Fruit fly (Drosophila melanogaster) whole organism, prepupa: Measurements from ENCODE around the gene CG12009.

ENCODE experiments used
- Blimp-1 ChIP-seq: fragments of 200-800 bp; sonication (Bioruptor generic); optimal IDR thresholded peaks from 3 replicates; lab custom pipeline; 2017; ENCODE audit warnings: missing biosample characterization, missing genetic modification characterization, mild to moderate bottlenecking, moderate library complexity, missing genetic modification reagents
- CG10631 ChIP-seq: fragments of 200-800 bp; sonication (Bioruptor generic); optimal IDR thresholded peaks from 2 replicates; lab custom pipeline; 2016; ENCODE audit warnings: missing biosample characterization, missing genetic modification characterization
- CG11762 ChIP-seq: fragments of 200-800 bp; sonication (Bioruptor generic); optimal IDR thresholded peaks from 3 replicates; lab custom pipeline; 2016; ENCODE audit warnings: missing biosample characterization, missing genetic modification characterization; ENCODE audit not compliant: insufficient read depth
- CG15336 ChIP-seq: fragments of 200-800 bp; sonication (Bioruptor generic); IDR thresholded peaks from 2 replicates; pipeline ENCODE4 v1.3.6; 2022; ENCODE audit warnings: missing biosample characterization, missing genetic modification characterization
- CG1621 ChIP-seq: fragments of 200-800 bp; sonication (Bioruptor generic); optimal IDR thresholded peaks from 3 replicates; lab custom pipeline; 2018; ENCODE audit warnings: missing biosample characterization, mild to moderate bottlenecking, missing genetic modification characterization
- CG16779 ChIP-seq: fragments of 200-800 bp; sonication (Bioruptor generic); optimal IDR thresholded peaks from 3 replicates; lab custom pipeline; 2017; ENCODE audit warnings: missing biosample characterization, mild to moderate bottlenecking, missing genetic modification characterization
- CG31627 ChIP-seq: fragments of 200-800 bp; sonication (Bioruptor generic); optimal IDR thresholded peaks from 3 replicates; lab custom pipeline; 2016; ENCODE audit warnings: missing biosample characterization, missing genetic modification characterization
- CG32006 ChIP-seq: fragments of 200-800 bp; sonication (Bioruptor generic); optimal IDR thresholded peaks from 3 replicates; lab custom pipeline; 2017; ENCODE audit warnings: missing biosample characterization, mild to moderate bottlenecking, missing genetic modification characterization
- CG34406 ChIP-seq: fragments of 200-800 bp; sonication (Bioruptor generic); optimal IDR thresholded peaks from 3 replicates; lab custom pipeline; 2016; ENCODE audit warnings: missing biosample characterization, missing genetic modification characterization
- CG3919 ChIP-seq: fragments of 200-800 bp; sonication (Bioruptor generic); optimal IDR thresholded peaks from 3 replicates; lab custom pipeline; 2016; ENCODE audit warnings: missing biosample characterization, missing genetic modification characterization
- CG4318 ChIP-seq: fragments of 200-800 bp; sonication (Bioruptor generic); optimal IDR thresholded peaks from 3 replicates; lab custom pipeline; 2017; ENCODE audit warnings: missing biosample characterization, mild to moderate bottlenecking, missing genetic modification characterization
- CG6163 ChIP-seq: fragments of 200-800 bp; sonication (Bioruptor generic); IDR thresholded peaks from 3 replicates; pipeline ENCODE4 v1.3.6; 2022; ENCODE audit warnings: missing biosample characterization, missing genetic modification characterization
- CG6276 ChIP-seq: fragments of 200-800 bp; sonication (Bioruptor generic); optimal IDR thresholded peaks from 2 replicates; lab custom pipeline; 2017; ENCODE audit warnings: missing biosample characterization, mild to moderate bottlenecking, missing genetic modification characterization
- CG6854 ChIP-seq: fragments of 200-800 bp; sonication (Bioruptor generic); optimal IDR thresholded peaks from 2 replicates; lab custom pipeline; 2017; ENCODE audit warnings: missing biosample characterization, mild to moderate bottlenecking, missing genetic modification characterization
- CG7368 ChIP-seq: fragments of 200-800 bp; sonication (Bioruptor generic); optimal IDR thresholded peaks from 3 replicates; lab custom pipeline; 2016; ENCODE audit warnings: missing biosample characterization, missing genetic modification characterization
- CG8119 ChIP-seq: fragments of 200-800 bp; sonication (Bioruptor generic); IDR thresholded peaks from 3 replicates; pipeline ENCODE4 v1.3.6; 2022; ENCODE audit warnings: missing biosample characterization, missing genetic modification characterization
- CG8319 ChIP-seq: fragments of 200-800 bp; sonication (Bioruptor generic); optimal IDR thresholded peaks from 3 replicates; lab custom pipeline; 2016; ENCODE audit warnings: missing biosample characterization, missing genetic modification characterization
- CG8632 ChIP-seq: fragments of 200-800 bp; sonication (Bioruptor generic); optimal IDR thresholded peaks from 3 replicates; lab custom pipeline; 2016; ENCODE audit warnings: missing biosample characterization, missing genetic modification characterization
- CG9139 ChIP-seq: fragments of 200-800 bp; sonication (Bioruptor generic); optimal IDR thresholded peaks from 3 replicates; lab custom pipeline; 2017; ENCODE audit warnings: missing biosample characterization, mild to moderate bottlenecking, missing genetic modification characterization
- Eip78C ChIP-seq: fragments of 200-800 bp; sonication (Bioruptor generic); peaks from one replicate; lab custom pipeline; 2016; ENCODE audit warnings: missing biosample characterization, missing genetic modification characterization
- Eip93F ChIP-seq: fragments of 200-800 bp; sonication (Bioruptor generic); optimal IDR thresholded peaks from 2 replicates; lab custom pipeline; 2016; ENCODE audit warnings: missing biosample characterization, mild to moderate bottlenecking, missing genetic modification characterization
- Ets21C ChIP-seq: fragments of 200-800 bp; sonication (Bioruptor generic); optimal IDR thresholded peaks from 3 replicates; lab custom pipeline; 2016; ENCODE audit warnings: missing biosample characterization, missing genetic modification characterization
- Ets96B ChIP-seq: fragments of 200-800 bp; optimal IDR thresholded peaks from 2 replicates; lab custom pipeline; 2019; ENCODE audit warnings: missing biosample characterization, mild to moderate bottlenecking, missing genetic modification characterization, moderate library complexity
- Gug ChIP-seq: fragments of 200-800 bp; sonication (Bioruptor generic); IDR thresholded peaks from 2 replicates; pipeline ENCODE4 v1.3.6; 2022; ENCODE audit warnings: missing biosample characterization, missing genetic modification characterization
- Hr38 ChIP-seq: sonication (Bioruptor generic); optimal IDR thresholded peaks from 2 replicates; lab custom pipeline; 2016; ENCODE audit warnings: missing biosample characterization, missing genetic modification characterization
- Hr39 ChIP-seq: fragments of 200-800 bp; sonication (Bioruptor generic); optimal IDR thresholded peaks from 2 replicates; lab custom pipeline; 2016; ENCODE audit warnings: missing biosample characterization, missing genetic modification characterization
- Lpt ChIP-seq: fragments of 200-800 bp; sonication (Bioruptor generic); optimal IDR thresholded peaks from 3 replicates; lab custom pipeline; 2016; ENCODE audit warnings: missing biosample characterization, missing genetic modification characterization
- Met ChIP-seq: fragments of 200-800 bp; sonication (Bioruptor generic); optimal IDR thresholded peaks from 3 replicates; lab custom pipeline; 2016; ENCODE audit warnings: missing biosample characterization, missing genetic modification characterization
- OdsH ChIP-seq: fragments of 200-800 bp; sonication (Bioruptor generic); optimal IDR thresholded peaks from 3 replicates; lab custom pipeline; 2016; ENCODE audit warnings: missing biosample characterization, missing genetic modification characterization
- Smox ChIP-seq: fragments of 200-800 bp; sonication (Bioruptor generic); optimal IDR thresholded peaks from 3 replicates; lab custom pipeline; 2016; ENCODE audit warnings: missing biosample characterization, missing genetic modification characterization
- Sox14 ChIP-seq: fragments of 200-800 bp; sonication (Bioruptor generic); optimal IDR thresholded peaks from 3 replicates; lab custom pipeline; 2016; ENCODE audit warnings: missing biosample characterization, missing genetic modification characterization
- Sox15 ChIP-seq: fragments of 200-800 bp; sonication (Bioruptor generic); optimal IDR thresholded peaks from 3 replicates; lab custom pipeline; 2016; ENCODE audit warnings: missing biosample characterization, missing genetic modification characterization
- achi ChIP-seq: fragments of 200-800 bp; sonication (Bioruptor generic); optimal IDR thresholded peaks from 3 replicates; lab custom pipeline; 2016; ENCODE audit warnings: missing biosample characterization, missing genetic modification characterization
- acj6 ChIP-seq: fragments of 200-800 bp; sonication (Bioruptor generic); optimal IDR thresholded peaks from 3 replicates; lab custom pipeline; 2016; ENCODE audit warnings: missing biosample characterization, missing genetic modification characterization
- cyc ChIP-seq: fragments of 200-800 bp; sonication (Bioruptor generic); optimal IDR thresholded peaks from 3 replicates; lab custom pipeline; 2016; ENCODE audit warnings: missing biosample characterization, missing genetic modification characterization
- dac ChIP-seq: fragments of 200-800 bp; sonication (Bioruptor generic); optimal IDR thresholded peaks from 2 replicates; lab custom pipeline; 2017; ENCODE audit warnings: missing biosample characterization, mild to moderate bottlenecking, missing genetic modification characterization
- dsx ChIP-seq: fragments of 200-800 bp; optimal IDR thresholded peaks from 3 replicates; lab custom pipeline; 2019; ENCODE audit warnings: missing biosample characterization, mild to moderate bottlenecking, missing genetic modification characterization, moderate library complexity; ENCODE audit not compliant: poor library complexity, severe bottlenecking
- fd85E ChIP-seq: fragments of 200-800 bp; sonication (Bioruptor generic); optimal IDR thresholded peaks from 3 replicates; lab custom pipeline; 2016; ENCODE audit warnings: missing biosample characterization, missing genetic modification characterization
- fkh ChIP-seq: fragments of 200-800 bp; sonication (Bioruptor generic); optimal IDR thresholded peaks from 3 replicates; lab custom pipeline; 2017; ENCODE audit warnings: missing biosample characterization, mild to moderate bottlenecking, missing genetic modification characterization, moderate library complexity
- net ChIP-seq: fragments of 200-800 bp; sonication (Bioruptor generic); optimal IDR thresholded peaks from 3 replicates; lab custom pipeline; 2016; ENCODE audit warnings: missing biosample characterization, missing genetic modification characterization
- pdm3 ChIP-seq: fragments of 200-800 bp; sonication (Bioruptor generic); optimal IDR thresholded peaks from 3 replicates; lab custom pipeline; 2016; ENCODE audit warnings: missing biosample characterization, missing genetic modification characterization
- salr ChIP-seq, 2 experiments: fragments of 200-800 bp; sonication (Bioruptor generic); optimal IDR thresholded peaks; 3 replicates each; lab custom pipeline; 2016 to 2018; ENCODE audit warnings: missing biosample characterization in 2 of 2, missing genetic modification characterization in 2 of 2, mild to moderate bottlenecking in 1 of 2
- spab ChIP-seq: fragments of 200-800 bp; sonication (Bioruptor generic); optimal IDR thresholded peaks from 2 replicates; lab custom pipeline; 2017; ENCODE audit warnings: missing biosample characterization, mild to moderate bottlenecking, missing genetic modification characterization, missing genetic modification reagents
- ss ChIP-seq, 2 experiments: fragments of 200-800 bp; sonication (Bioruptor generic); optimal IDR thresholded peaks; 2 replicates in 1 of 2; 3 replicates in 1 of 2; lab custom pipeline; 2017 to 2018; ENCODE audit warnings: mild to moderate bottlenecking in 2 of 2, missing biosample characterization in 2 of 2, missing genetic modification characterization in 2 of 2, moderate library complexity in 1 of 2
- svp ChIP-seq: fragments of 200-800 bp; sonication (Bioruptor generic); peaks from one replicate; lab custom pipeline; 2016; ENCODE audit warnings: missing biosample characterization, missing genetic modification characterization
- topi ChIP-seq: fragments of 200-800 bp; sonication (Bioruptor generic); optimal IDR thresholded peaks from 3 replicates; lab custom pipeline; 2016; ENCODE audit warnings: missing biosample characterization, missing genetic modification characterization
- vri ChIP-seq: fragments of 200-800 bp; sonication (Bioruptor generic); optimal IDR thresholded peaks from 3 replicates; lab custom pipeline; 2016; ENCODE audit warnings: missing biosample characterization, mild to moderate bottlenecking, missing genetic modification characterization

CG12009 gene

DNA sequence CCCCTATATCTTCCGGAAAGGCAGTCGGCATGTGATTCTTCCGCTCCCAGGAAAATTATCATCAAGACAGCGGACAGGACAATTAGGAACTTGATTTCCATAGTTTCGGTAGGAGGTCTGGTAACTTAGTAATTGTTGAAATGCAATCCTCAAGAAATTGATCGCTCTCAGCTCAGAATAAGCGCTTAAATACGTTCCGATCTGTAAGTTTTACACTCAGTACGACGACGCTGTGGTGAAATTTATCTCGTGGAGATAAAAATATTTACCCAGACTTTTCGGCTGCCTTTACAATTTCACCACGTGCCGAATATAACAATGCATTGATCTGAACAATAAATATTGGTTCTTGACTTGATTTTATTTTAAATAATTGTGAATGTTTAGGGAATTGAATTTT lies 44.4 kb downstream of the CG12009 start, which contains the start of gene Drsl1:
TSS of gene Drsl1 (minus strand) at position 101 of the 400 bp plus-strand sequence.
- TF ChIP-seq net: no peak
- TF ChIP-seq CG6276: no peak
- no peak for TF ChIP-seq CG6854 (GFP tag; lab: Kevin White, UChicago)
- TF ChIP-seq CG7368: no peak
- no peak for TF ChIP-seq Blimp-1 (GFP tag; lab: Kevin White, UChicago)
- TF ChIP-seq ss (GFP tag; optimal IDR thresholded peaks at IDR 0.05; lab: Kevin White, UChicago): no peak
- no peak for TF ChIP-seq CG10631 (GFP tag; lab: Kevin White, UChicago)
- no peak for TF ChIP-seq fd85E (GFP tag; lab: Kevin White, UChicago)
- no peak for TF ChIP-seq CG9139 (GFP tag; lab: Kevin White, UChicago)
- TF ChIP-seq CG8319: no peak
- no peak for TF ChIP-seq CG1621 (tag; lab: Kevin White, UChicago)
- TF ChIP-seq CG8119: no peak
- TF ChIP-seq Smox: no peak
- no peak for TF ChIP-seq cyc (GFP tag; lab: Kevin White, UChicago)
- no peak for TF ChIP-seq vri (GFP tag; lab: Kevin White, UChicago)
- TF ChIP-seq topi (GFP tag; lab: Kevin White, UChicago): no peak
- TF ChIP-seq Hr38 (GFP tag; lab: Kevin White, UChicago): no peak
- no peak for TF ChIP-seq Hr39 (GFP tag; lab: Kevin White, UChicago)

DNA sequence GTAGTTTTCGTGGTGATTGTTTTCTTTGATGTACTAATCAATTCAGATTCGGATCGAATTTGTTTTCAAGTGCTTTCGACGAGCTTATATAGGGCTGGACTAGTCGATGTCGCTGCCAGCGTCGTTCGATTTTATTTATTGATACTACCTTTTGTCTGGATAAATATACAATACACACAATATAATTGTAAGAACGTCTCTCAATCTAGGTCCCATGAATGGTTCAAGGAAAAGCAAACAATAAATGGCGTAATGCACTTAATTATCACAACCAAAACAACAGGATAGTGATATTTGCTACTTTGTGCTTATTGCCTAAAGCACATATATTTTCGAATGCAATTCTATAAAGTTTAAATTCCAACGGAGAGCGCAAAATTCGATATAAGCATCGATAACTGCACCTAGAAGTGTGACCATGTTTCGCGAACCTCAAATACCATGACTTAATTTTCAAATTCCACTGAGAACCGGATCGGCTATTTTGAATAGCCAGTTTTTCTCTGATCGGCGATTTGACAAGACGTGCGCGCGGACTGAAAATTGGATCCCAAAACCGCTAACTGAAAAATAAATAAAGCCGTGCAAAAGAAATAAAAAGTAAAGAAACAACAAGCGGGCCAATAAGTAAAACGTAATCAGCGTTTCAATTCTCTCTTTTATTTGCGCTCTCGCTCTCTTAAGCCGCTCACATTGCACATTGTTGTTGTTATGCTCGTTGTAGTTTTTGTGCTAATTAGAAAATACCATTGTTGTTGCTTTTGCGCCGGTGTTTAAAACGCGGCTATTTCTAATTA lies 45.3 kb downstream of the CG12009 start, which contains the start of the genes Drsl6 and kst:
TSS of gene Drsl6 (minus strand) at position 51 of the 797 bp plus-strand sequence.
TSS of gene kst (plus strand) at position 493 of the 797 bp plus-strand sequence.
- TF ChIP-seq salr (GFP tag; optimal IDR thresholded peaks at IDR 0.05; lab: Kevin White, UChicago) (peak in 1 of 2 experiments; percentile 14), CG15336 (GFP tag; lab: Robert Waterston, UW) (peak; percentile 50), dac (no peak), CG11762 (GFP tag; lab: Kevin White, UChicago) (no peak), CG8119 (peak; percentile 44; the same call in 2 of the 3 replicates), CG4318 (GFP tag; lab: Kevin White, UChicago) (no peak), CG7368 (no peak), CG31627 (GFP tag; lab: Kevin White, UChicago) (no peak), Lpt (GFP tag; lab: Kevin White, UChicago) (no peak), CG32006 (GFP tag; lab: Kevin White, UChicago) (no peak), CG8632 (GFP tag; lab: Kevin White, UChicago) (no peak), vri (GFP tag; lab: Kevin White, UChicago) (peak; percentile 62), topi (GFP tag; lab: Kevin White, UChicago) (peak; percentile 8), Gug (GFP tag; lab: Robert Waterston, UW) (no peak), Sox14 (GFP tag; lab: Kevin White, UChicago) (peak; percentile 14), Met (no peak), Blimp-1 (GFP tag; lab: Kevin White, UChicago) (no peak), Smox (no peak), Hr38 (GFP tag; lab: Kevin White, UChicago) (no peak), cyc (GFP tag; lab: Kevin White, UChicago) (no peak), OdsH (GFP tag; lab: Kevin White, UChicago) (no peak), CG6854 (GFP tag; lab: Kevin White, UChicago) (no peak), achi (no peak), Eip93F (GFP tag; lab: Kevin White, UChicago) (no peak), CG16779 (no peak), CG6163 (GFP tag; lab: Robert Waterston, UW) (peak; percentile 74), dsx (GFP tag; lab: Kevin White, UChicago) (no peak), Sox15 (GFP tag; lab: Kevin White, UChicago) (no peak), fd85E (GFP tag; lab: Kevin White, UChicago) (no peak), CG34406 (GFP tag; lab: Kevin White, UChicago) (no peak), CG9139 (GFP tag; lab: Kevin White, UChicago) (peak; percentile 11), Eip78C (GFP tag; lab: Kevin White, UChicago) (peak; percentile 56), CG3919 (no peak), svp (GFP tag; lab: Kevin White, UChicago) (no peak), spab (GFP tag; lab: Kevin White, UChicago) (no peak), pdm3 (GFP tag; lab: Kevin White, UChicago) (no peak), Ets96B (no peak), fkh (GFP tag; lab: Kevin White, UChicago) (peak; percentile 92), acj6 (GFP tag; lab: Kevin White, UChicago) (no peak), Ets21C (no peak), Hr39 (GFP tag; lab: Kevin White, UChicago) (no peak)
